Worm (Caenorhabditis elegans) whole organism, L1 larva: ENCODE measurements around the gene arg-1.

Source experiments
- lin-15B ChIP-seq: fragments of 150-350 bp; sonication (generic microtip); optimal IDR thresholded peaks from 3 replicates; lab custom pipeline; 2014; ENCODE audit warnings: missing biosample characterization, missing genetic modification characterization
- lin-39 ChIP-seq: fragments of 150-350 bp; optimal IDR thresholded peaks from 2 replicates; lab custom pipeline; 2014; ENCODE audit warnings: missing biosample characterization, missing genetic modification reagents, missing genetic modification characterization
- skn-1 ChIP-seq: fragments of 150-350 bp; optimal IDR thresholded peaks from 2 replicates; lab custom pipeline; 2014; ENCODE audit warnings: missing biosample characterization, missing genetic modification characterization
- snpc-4 ChIP-seq: fragments of 150-350 bp; optimal IDR thresholded peaks from 2 replicates; lab custom pipeline; 2014; ENCODE audit warnings: missing biosample characterization, missing genetic modification characterization

- TF ChIP-seq skn-1 (tag; lab: Kevin White, UChicago) = no peak
- no peak for TF ChIP-seq snpc-4 (tag; lab: Kevin White, UChicago)
- no peak for TF ChIP-seq lin-39 (tag; lab: Kevin White, UChicago)
- TF ChIP-seq lin-15B = no peak
Observed at ce11 chrX:1786607-1787006, at the start of gene arg-1.
